Worm (Caenorhabditis elegans): Measurements from ENCODE around the gene Y47C4A.1.
"Not testable (repeated sequence)": the region's sequence is repeated elsewhere in the genome, so short reads cannot be mapped to it uniquely, and the experiment has no call there.

ce11 chrX:322223-322622 lies 36.2 kb upstream of the Y47C4A.1 start, which contains the start of gene M02E1.3:
- not testable (repeated sequence) for TF ChIP-seq atf-7 (tag; optimal IDR thresholded peaks at IDR 0.05); hlh-26 (GFP tag; conservative IDR thresholded peaks at IDR 0.05); hsf-1 (GFP tag; IDR thresholded peaks at IDR 0.05); ets-4 (GFP tag; optimal IDR thresholded peaks at IDR 0.05); Y53F4B.3 (GFP tag; IDR thresholded peaks at IDR 0.05); lir-1 (GFP tag; conservative IDR thresholded peaks at IDR 0.05); sea-2 (GFP tag; IDR thresholded peaks at IDR 0.05); F10E7.11 (tag; optimal IDR thresholded peaks at IDR 0.05); unc-62 (GFP tag; optimal IDR thresholded peaks at IDR 0.05); gei-17 (GFP tag; optimal IDR thresholded peaks at IDR 0.05)

All from whole organism, young adult.